Fruit fly (Drosophila melanogaster) whole organism, wandering third instar larva: Measurements from ENCODE around the gene Nuf2.
A peak's percentile ranks its signal among the peaks of the same experiment; 100 is the strongest.

Experiments
- CG9705 ChIP-seq: fragments of 200-800 bp; sonication (Bioruptor generic); optimal IDR thresholded peaks from 2 replicates; lab custom pipeline; 2018; ENCODE audit warnings: missing biosample characterization, mild to moderate bottlenecking, missing genetic modification characterization
- Dif ChIP-seq: fragments of 200-275, 200-300 bp; sonication (Bioruptor generic); optimal IDR thresholded peaks from 2 replicates; lab custom pipeline; 2018; ENCODE audit warnings: missing biosample characterization, missing genetic modification characterization; ENCODE audit not compliant: partially characterized antibody
- Hr78 ChIP-seq: fragments of >200 bp; optimal IDR thresholded peaks from 2 replicates; lab custom pipeline; 2017; ENCODE audit warnings: missing biosample characterization, missing genetic modification characterization
- Mio ChIP-seq: sonication (Bioruptor generic); optimal IDR thresholded peaks from 2 replicates; lab custom pipeline; 2016; ENCODE audit warnings: missing biosample characterization, missing genetic modification characterization
- OdsH ChIP-seq: fragments of 200-800 bp; sonication (Bioruptor generic); optimal IDR thresholded peaks from 2 replicates; lab custom pipeline; 2016; ENCODE audit warnings: missing biosample characterization, mild to moderate bottlenecking, missing genetic modification characterization
- Rel ChIP-seq, 2 experiments: fragments of 200-800 bp; sonication (Bioruptor generic) in 1 of 2; optimal IDR thresholded peaks; 2 replicates in 1 of 2; 3 replicates in 1 of 2; lab custom pipeline; 2016 to 2019; ENCODE audit warnings: mild to moderate bottlenecking in 2 of 2, missing biosample characterization in 2 of 2, missing genetic modification characterization in 2 of 2, moderate library complexity in 1 of 2
- brk ChIP-seq: fragments of 200-800 bp; sonication (Bioruptor generic); optimal IDR thresholded peaks from 2 replicates; lab custom pipeline; 2016; ENCODE audit warnings: missing biosample characterization, mild to moderate bottlenecking, missing genetic modification characterization
- ey ChIP-seq: fragments of 200-800 bp; sonication (Bioruptor generic); optimal IDR thresholded peaks from 2 replicates; lab custom pipeline; 2016; ENCODE audit warnings: missing biosample characterization, missing genetic modification characterization
- fru ChIP-seq: fragments of 200-800 bp; sonication (Bioruptor generic); optimal IDR thresholded peaks from 3 replicates; lab custom pipeline; 2016; ENCODE audit warnings: missing biosample characterization, mild to moderate bottlenecking, missing genetic modification characterization
- psq ChIP-seq: fragments of 200-800 bp; sonication (Bioruptor generic); optimal IDR thresholded peaks from 3 replicates; lab custom pipeline; 2017; ENCODE audit warnings: missing biosample characterization, mild to moderate bottlenecking, missing genetic modification characterization, moderate library complexity
- sage ChIP-seq: fragments of 200-800 bp; sonication (Bioruptor generic); optimal IDR thresholded peaks from 2 replicates; lab custom pipeline; 2016; ENCODE audit warnings: missing biosample characterization, mild to moderate bottlenecking, missing genetic modification characterization

- TF ChIP-seq ey (GFP tag; lab: Kevin White, UChicago) (no peak), psq (GFP tag; lab: Kevin White, UChicago) (no peak), Rel (GFP tag; optimal IDR thresholded peaks at IDR 0.05; lab: Kevin White, UChicago) (no peak), Rel (tag; optimal IDR thresholded peaks at IDR 0.05; lab: Kevin White, UChicago) (no peak), CG9705 (GFP tag; lab: Kevin White, UChicago) (no peak), fru (GFP tag; lab: Kevin White, UChicago) (no peak), Mio (GFP tag; lab: Kevin White, UChicago) (no peak), Dif (no peak), OdsH (GFP tag; lab: Kevin White, UChicago) (no peak), sage (GFP tag; lab: Kevin White, UChicago) (no peak), Hr78 (GFP tag; lab: Kevin White, UChicago) (no peak), brk (GFP tag; lab: Kevin White, UChicago) (peak; percentile 10)
Observed at dm6 chr2L:7028990-7029389, 36.6 kb downstream of the Nuf2 start.
